Worm (Caenorhabditis elegans): ENCODE results near the gene mksr-2.

- TF ChIP-seq lsy-2 (tag; optimal IDR thresholded peaks at IDR 0.05) (no peak), lin-39 (tag; optimal IDR thresholded peaks at IDR 0.05) (no peak), ztf-1 (GFP tag; conservative IDR thresholded peaks at IDR 0.05) (no peak), ztf-11 (tag; optimal IDR thresholded peaks at IDR 0.05) (no peak), nhr-237 (tag; optimal IDR thresholded peaks at IDR 0.05) (no peak), lin-11 (tag; optimal IDR thresholded peaks at IDR 0.05) (no peak), ceh-82 (tag; optimal IDR thresholded peaks at IDR 0.05) (no peak), blmp-1 (tag; optimal IDR thresholded peaks at IDR 0.05; ENCODE audit: insufficient read depth) (no peak), elt-3 (tag; optimal IDR thresholded peaks at IDR 0.05) (no peak), nhr-77 (tag; optimal IDR thresholded peaks at IDR 0.05) (no peak), unc-39 (tag; optimal IDR thresholded peaks at IDR 0.05) (no peak), aly-2 (tag; optimal IDR thresholded peaks at IDR 0.05) (no peak), Y55F3AM.14 (GFP tag; optimal IDR thresholded peaks at IDR 0.05) (no peak)
These were observed 15.2 kb upstream of the mksr-2 start for ce11 chrIV:2321546-2321945.
